Fruit fly (Drosophila melanogaster): ENCODE results near the gene CG8840.

- TF ChIP-seq jim (GFP tag; optimal IDR thresholded peaks at IDR 0.05) (no peak), Hr78 (GFP tag; optimal IDR thresholded peaks at IDR 0.05) (no peak), CG9705 (GFP tag; optimal IDR thresholded peaks at IDR 0.05) (no peak), h (GFP tag; optimal IDR thresholded peaks at IDR 0.05) (no peak), HLH106 (tag; optimal IDR thresholded peaks at IDR 0.05) (no peak), CrebA (GFP tag; optimal IDR thresholded peaks at IDR 0.05; ENCODE audit: borderline replicate concordance) (no peak), dl (GFP tag; optimal IDR thresholded peaks at IDR 0.05; ENCODE audit: insufficient read depth in 1 of 2, partially characterized antibody in 2 of 2) (no peak), usp (GFP tag; optimal IDR thresholded peaks at IDR 0.05) (no peak), lola (GFP tag; optimal IDR thresholded peaks at IDR 0.05) (no peak), Abd-B (GFP tag; optimal IDR thresholded peaks at IDR 0.05) (no peak), brk (GFP tag; optimal IDR thresholded peaks at IDR 0.05) (no peak), Myc (optimal IDR thresholded peaks at IDR 0.05) (no peak), fru (GFP tag; optimal IDR thresholded peaks at IDR 0.05) (no peak), sage (GFP tag; optimal IDR thresholded peaks at IDR 0.05) (no peak)
These were observed 41.9 kb upstream of the CG8840 start for dm6 chr2L:3368425-3368824.

Data from whole organism, wandering third instar larva.